Worm (Caenorhabditis elegans) whole organism, L4 larva: ENCODE results near the gene F59A1.13.
A peak's percentile ranks its signal among the peaks of the same experiment; 100 is the strongest.

Experiments used
- D1046.2 ChIP-seq: fragments of 200-800 bp; sonication (Bioruptor generic); IDR thresholded peaks from 2 replicates; pipeline ENCODE4 v1.3.6; 2022; ENCODE audit warnings: missing genetic modification characterization, missing compliant biosample characterization
- F10B5.3 ChIP-seq: sonication (generic microtip); optimal IDR thresholded peaks from 2 replicates; lab custom pipeline; 2016; ENCODE audit warnings: mild to moderate bottlenecking, missing genetic modification characterization, missing compliant biosample characterization
- F44E2.7 ChIP-seq: fragments of 200-800 bp; sonication (Bioruptor generic); IDR thresholded peaks from 2 replicates; pipeline ENCODE4 v2.1.2; 2022; ENCODE audit warnings: missing genetic modification characterization, missing compliant biosample characterization
- Y105C5A.15 ChIP-seq: fragments of 200-800 bp; sonication (Bioruptor generic); IDR thresholded peaks from 2 replicates; pipeline ENCODE4 v1.3.6; 2022; ENCODE audit warnings: missing genetic modification characterization, missing compliant biosample characterization
- aha-1 ChIP-seq: fragments of 150-350 bp; peaks from one replicate; lab custom pipeline; 2014; ENCODE audit warnings: missing biosample characterization, missing genetic modification characterization
- aly-2 ChIP-seq: sonication (generic microtip); optimal IDR thresholded peaks from 2 replicates; lab custom pipeline; 2018; ENCODE audit warnings: missing biosample characterization, missing genetic modification characterization
- ama-1 ChIP-seq: fragments of 150-350 bp; optimal IDR thresholded peaks from 2 replicates; lab custom pipeline; 2014; ENCODE audit warnings: inconsistent platforms, mixed read lengths
- arid-1 ChIP-seq: fragments of 200-800 bp; sonication (Bioruptor generic); conservative IDR thresholded peaks from 2 replicates; pipeline ENCODE4 v1.3.6; 2022; ENCODE audit warnings: missing genetic modification reagents, missing genetic modification characterization, missing compliant biosample characterization
- attf-4 ChIP-seq: sonication (generic microtip); optimal IDR thresholded peaks from 3 replicates; lab custom pipeline; 2017; ENCODE audit warnings: missing biosample characterization, missing genetic modification characterization
- ceh-32 ChIP-seq: sonication (generic microtip); optimal IDR thresholded peaks from 2 replicates; lab custom pipeline; 2016; ENCODE audit warnings: mild to moderate bottlenecking, missing genetic modification characterization, missing compliant biosample characterization; ENCODE audit not compliant: poor library complexity
- ces-1 ChIP-seq: fragments of 150-350 bp; sonication (generic microtip); optimal IDR thresholded peaks from 4 replicates; lab custom pipeline; 2014; ENCODE audit warnings: missing biosample characterization, missing genetic modification reagents, missing genetic modification characterization
- dmd-6 ChIP-seq: fragments of 200-800 bp; sonication (Bioruptor generic); IDR thresholded peaks from 2 replicates; pipeline ENCODE4 v1.3.6; 2022; ENCODE audit warnings: missing genetic modification reagents, missing genetic modification characterization, missing compliant biosample characterization
- dmd-8 ChIP-seq: fragments of 200-800 bp; sonication (Bioruptor generic); IDR thresholded peaks from 2 replicates; pipeline ENCODE4 v1.3.6; 2022; ENCODE audit warnings: missing genetic modification characterization, missing compliant biosample characterization
- dmd-9 ChIP-seq: fragments of 200-800 bp; sonication (Bioruptor generic); IDR thresholded peaks from 2 replicates; pipeline ENCODE4 v1.3.6; 2022; ENCODE audit warnings: missing genetic modification reagents, missing genetic modification characterization, missing compliant biosample characterization
- fos-1 ChIP-seq: fragments of 150-350 bp; optimal IDR thresholded peaks from 2 replicates; lab custom pipeline; 2014; ENCODE audit warnings: missing biosample characterization, missing genetic modification characterization
- hlh-11 ChIP-seq: fragments of 200-800 bp; sonication (Bioruptor generic); optimal IDR thresholded peaks from 2 replicates; lab custom pipeline; 2018; ENCODE audit warnings: mild to moderate bottlenecking, missing genetic modification characterization, missing compliant biosample characterization
- lin-1 ChIP-seq: fragments of 200-800 bp; sonication (Bioruptor generic); IDR thresholded peaks from 2 replicates; pipeline ENCODE4 v1.3.6; 2022; ENCODE audit warnings: missing genetic modification reagents, missing genetic modification characterization, missing compliant biosample characterization
- lin-13 ChIP-seq: fragments of 150-350 bp; optimal IDR thresholded peaks from 2 replicates; lab custom pipeline; 2014; ENCODE audit warnings: missing biosample characterization, missing genetic modification reagents, missing genetic modification characterization
- lin-38 ChIP-seq: fragments of 200-800 bp; sonication (Bioruptor generic); IDR thresholded peaks from 2 replicates; pipeline ENCODE4 v1.3.6; 2022; ENCODE audit warnings: missing genetic modification reagents, missing genetic modification characterization, missing compliant biosample characterization
- nhr-102 ChIP-seq: sonication (generic microtip); optimal IDR thresholded peaks from 2 replicates; lab custom pipeline; 2016; ENCODE audit warnings: mild to moderate bottlenecking, missing genetic modification characterization, moderate library complexity, missing compliant biosample characterization
- nhr-111 ChIP-seq: fragments of 200-800 bp; sonication (Bioruptor generic); optimal IDR thresholded peaks from 2 replicates; lab custom pipeline; 2018; ENCODE audit warnings: mild to moderate bottlenecking, missing genetic modification characterization, missing compliant biosample characterization
- pha-4 ChIP-seq, 2 experiments: fragments of 150-350 bp in 1 of 2; fragments of 200-800 bp in 1 of 2; sonication (Bioruptor generic) in 1 of 2; IDR thresholded peaks in 1 of 2; optimal IDR thresholded peaks in 1 of 2; 2 replicates each; pipeline versions ENCODE4 v1.3.6 to Lab custom; 2014 to 2022; ENCODE audit warnings: missing genetic modification characterization in 2 of 2, missing genetic modification reagents in 2 of 2, missing biosample characterization in 1 of 2, missing compliant biosample characterization in 1 of 2
- php-3 ChIP-seq: fragments of 200-800 bp; sonication (Bioruptor generic); IDR thresholded peaks from 2 replicates; pipeline ENCODE4 v1.3.6; 2022; ENCODE audit warnings: missing genetic modification reagents, missing genetic modification characterization, missing compliant biosample characterization
- set-16 ChIP-seq: fragments of 200-800 bp; sonication (Bioruptor generic); IDR thresholded peaks from 2 replicates; pipeline ENCODE4 v1.3.6; 2022; ENCODE audit warnings: missing genetic modification reagents, missing genetic modification characterization, missing compliant biosample characterization
- skn-1 ChIP-seq: fragments of 150-350 bp; optimal IDR thresholded peaks from 2 replicates; lab custom pipeline; 2014; ENCODE audit warnings: missing biosample characterization, missing genetic modification characterization
- snpc-1.2 ChIP-seq: fragments of 200-800 bp; sonication (Bioruptor generic); IDR thresholded peaks from 2 replicates; pipeline ENCODE4 v1.3.6; 2022; ENCODE audit warnings: missing genetic modification reagents, missing genetic modification characterization, missing compliant biosample characterization
- tag-97 ChIP-seq: fragments of 200-800 bp; sonication (Bioruptor generic); IDR thresholded peaks from 2 replicates; pipeline ENCODE4 v1.3.6; 2022; ENCODE audit warnings: missing genetic modification characterization, missing compliant biosample characterization
- unc-39 ChIP-seq: sonication (generic microtip); optimal IDR thresholded peaks from 2 replicates; lab custom pipeline; 2017; ENCODE audit warnings: missing biosample characterization, missing genetic modification characterization
- unc-62 ChIP-seq, 3 experiments: fragments of 150-350 bp in 1 of 3; sonication (generic microtip); optimal IDR thresholded peaks in 2 of 3; peaks in 1 of 3; 1 replicate in 1 of 3; 2 replicates in 2 of 3; lab custom pipeline; 2014 to 2017; ENCODE audit warnings: missing biosample characterization in 3 of 3, missing genetic modification characterization in 3 of 3, missing genetic modification reagents in 3 of 3, missing genotype in 1 of 3
- zag-1 ChIP-seq: fragments of 150-350 bp; optimal IDR thresholded peaks from 2 replicates; lab custom pipeline; 2014; ENCODE audit warnings: missing biosample characterization, missing genetic modification characterization
- zfp-2 ChIP-seq: sonication (generic microtip); optimal IDR thresholded peaks from 2 replicates; lab custom pipeline; 2016; ENCODE audit warnings: mild to moderate bottlenecking, missing genetic modification characterization, missing compliant biosample characterization
- zfp-3 ChIP-seq: fragments of 200-800 bp; sonication (Bioruptor generic); conservative IDR thresholded peaks from 2 replicates; pipeline ENCODE4 v1.3.6; 2022; ENCODE audit warnings: missing genetic modification reagents, missing genetic modification characterization, missing compliant biosample characterization
- zip-2 ChIP-seq: fragments of 150-350 bp; optimal IDR thresholded peaks from 2 replicates; lab custom pipeline; 2014; ENCODE audit warnings: missing biosample characterization, missing genetic modification characterization
- ztf-11 ChIP-seq: fragments of 150-350 bp; optimal IDR thresholded peaks from 2 replicates; lab custom pipeline; 2014; ENCODE audit warnings: missing biosample characterization, missing genetic modification characterization
- ztf-7 ChIP-seq: fragments of 150-350 bp; optimal IDR thresholded peaks from 2 replicates; lab custom pipeline; 2014; ENCODE audit warnings: missing biosample characterization, missing genetic modification characterization

The F59A1.13 gene

ce11 chrV:17712349-17712748, 21.5 kb upstream of the F59A1.13 start:
- TF ChIP-seq zag-1 (tag; lab: Kevin White, UChicago) (no peak), ztf-7 (no peak), set-16 (GFP tag; lab: Robert Waterston, UW) (peak; percentile 60), aha-1 (tag; lab: Kevin White, UChicago) (peak; percentile 58)

DNA sequence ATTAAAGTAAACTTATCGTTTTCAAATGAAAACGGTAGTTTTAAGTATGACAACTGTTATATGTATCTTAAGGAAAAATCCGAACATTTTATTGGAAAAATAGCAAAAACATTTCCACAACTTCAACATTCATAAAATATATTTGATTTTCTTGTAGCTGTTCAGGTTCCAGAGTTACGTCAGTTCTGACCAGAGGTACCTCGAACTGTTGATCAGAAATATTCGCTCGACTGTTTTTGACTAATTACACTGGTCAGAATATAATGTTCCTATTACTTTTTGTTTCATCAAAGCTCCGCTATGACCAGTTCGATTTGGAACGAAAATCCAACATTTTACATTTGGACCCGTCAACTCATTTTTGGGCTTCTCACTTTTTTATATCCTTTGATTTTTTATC, 16.2 kb upstream of the F59A1.13 start, which contains the start of gene srh-31:
Gene srh-31 (plus strand): TSS at position 301 of the 400 bp plus-strand sequence.
- TF ChIP-seq hlh-11 (tag; lab: Kevin White, UChicago) = no peak
- no peak for TF ChIP-seq zip-2 (tag; lab: Kevin White, UChicago)
- TF ChIP-seq unc-39 (tag; lab: Kevin White, UChicago) = no peak
- TF ChIP-seq dmd-9 (GFP tag; lab: Robert Waterston, UW) = no peak
- TF ChIP-seq ceh-32 (tag; lab: Kevin White, UChicago) = no peak
- TF ChIP-seq nhr-102 (tag; lab: Kevin White, UChicago) = no peak
- TF ChIP-seq zfp-2 (tag; lab: Kevin White, UChicago) = no peak
- TF ChIP-seq attf-4 (tag; lab: Kevin White, UChicago) = no peak
- TF ChIP-seq fos-1 (tag; lab: Kevin White, UChicago) = no peak
- TF ChIP-seq nhr-111 = no peak
- TF ChIP-seq ztf-11 (tag; lab: Kevin White, UChicago) = no peak
- TF ChIP-seq php-3 (GFP tag; lab: Robert Waterston, UW) = no peak
- TF ChIP-seq tag-97 (GFP tag; lab: Robert Waterston, UW) = no peak
- no peak for TF ChIP-seq lin-13 (GFP tag; lab: Kevin White, UChicago)
- TF ChIP-seq ces-1 = no peak
- no peak for TF ChIP-seq pha-4 (GFP tag; IDR thresholded peaks at IDR 0.05; lab: Robert Waterston, UW)
- no peak for TF ChIP-seq pha-4 (tag; optimal IDR thresholded peaks at IDR 0.05; lab: Kevin White, UChicago)

- no peak for TF ChIP-seq F10B5.3 (tag; lab: Kevin White, UChicago)
- TF ChIP-seq dmd-8 (GFP tag; lab: Robert Waterston, UW) = no peak
- TF ChIP-seq unc-62 (GFP tag; optimal IDR thresholded peaks at IDR 0.05 in 1 of 2; lab: Kevin White, UChicago) = peak in 1 of 2 experiments; percentile 94
- no peak for TF ChIP-seq unc-62 (tag; optimal IDR thresholded peaks at IDR 0.05; lab: Kevin White, UChicago)
- peak; percentile 92 for TF ChIP-seq aha-1 (tag; lab: Kevin White, UChicago)
Observed at ce11 chrV:17706217-17706806, 15.5 kb upstream of the F59A1.13 start.

DNA sequence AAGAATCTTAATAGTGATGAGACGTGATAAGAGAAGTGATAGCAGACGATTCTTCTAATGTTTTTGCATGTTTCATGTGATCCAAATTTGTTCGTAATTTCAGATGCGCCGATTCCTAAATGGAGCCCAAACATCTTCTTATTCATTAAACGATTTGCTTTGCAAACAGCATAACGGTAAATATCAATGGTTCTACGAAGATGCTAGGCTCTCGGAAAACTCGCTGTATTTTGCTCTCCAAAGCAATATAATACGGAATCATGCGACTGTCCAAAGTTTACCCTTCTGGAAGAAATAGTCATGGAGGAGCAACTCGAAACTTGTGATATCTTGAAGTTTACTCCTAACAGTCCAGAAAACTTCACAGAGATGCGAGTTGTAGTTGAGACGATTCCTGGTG, 15.0 kb upstream of the F59A1.13 start, which contains the start of gene W06D12.6:
Gene W06D12.6 (plus strand): TSS at position 301 of the 400 bp plus-strand sequence.
- no peak for TF ChIP-seq dmd-6 (GFP tag; lab: Robert Waterston, UW)
- TF ChIP-seq, all 104 proteins: peak for 0

ce11 chrV:17700728-17701262, 10.0 kb upstream of the F59A1.13 start, which contains the start of the genes Y26G10.5 and srh-32:
Gene Y26G10.5, minus strand, starts transcription at chrV:17700828.
Gene srh-32, plus strand, starts transcription at chrV:17701212.
- TF ChIP-seq aha-1 (tag; lab: Kevin White, UChicago) = peak; percentile 55
- no peak for TF ChIP-seq ama-1 (lab: Kevin White, UChicago)

DNA sequence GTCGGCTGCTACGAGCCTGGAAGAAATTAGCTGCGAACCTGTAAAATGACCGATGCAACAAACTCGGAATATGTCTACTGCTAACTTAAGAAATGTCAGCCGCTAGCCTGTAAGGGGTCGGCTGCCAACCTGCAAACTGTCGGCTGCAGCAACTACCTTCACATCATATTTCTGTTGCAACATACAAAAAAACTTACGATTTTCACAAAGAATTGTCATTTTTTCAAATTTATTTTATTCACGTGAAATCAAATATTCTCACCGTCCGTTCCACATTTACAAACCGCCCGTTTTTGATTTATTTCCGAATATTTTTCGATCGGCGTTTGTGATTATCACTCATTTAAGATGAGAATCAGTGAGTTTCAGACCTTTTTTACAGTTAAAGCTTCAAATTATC, 8.8 kb upstream of the F59A1.13 start, which contains the start of gene Y26G10.6:
Gene Y26G10.6 (plus strand): TSS at position 301 of the 400 bp plus-strand sequence.
- TF ChIP-seq ztf-11 (tag; lab: Kevin White, UChicago) (no peak), lin-38 (GFP tag; lab: Robert Waterston, UW) (no peak), zfp-3 (GFP tag; lab: Robert Waterston, UW) (no peak), lin-1 (GFP tag; lab: Robert Waterston, UW) (no peak), F10B5.3 (tag; lab: Kevin White, UChicago) (no peak), F44E2.7 (GFP tag; lab: Robert Waterston, UW) (no peak), aly-2 (no peak), nhr-111 (no peak), Y105C5A.15 (GFP tag; lab: Robert Waterston, UW) (no peak), dmd-8 (GFP tag; lab: Robert Waterston, UW) (no peak), skn-1 (tag; lab: Kevin White, UChicago) (no peak), arid-1 (GFP tag; lab: Robert Waterston, UW) (no peak), D1046.2 (GFP tag; lab: Robert Waterston, UW) (no peak), snpc-1.2 (no peak), aha-1 (tag; lab: Kevin White, UChicago) (no peak)
